Fruit fly (Drosophila melanogaster): ENCODE measurements around the gene CG15386.
A peak's percentile ranks its signal among the peaks of the same experiment; 100 is the strongest.

DNA sequence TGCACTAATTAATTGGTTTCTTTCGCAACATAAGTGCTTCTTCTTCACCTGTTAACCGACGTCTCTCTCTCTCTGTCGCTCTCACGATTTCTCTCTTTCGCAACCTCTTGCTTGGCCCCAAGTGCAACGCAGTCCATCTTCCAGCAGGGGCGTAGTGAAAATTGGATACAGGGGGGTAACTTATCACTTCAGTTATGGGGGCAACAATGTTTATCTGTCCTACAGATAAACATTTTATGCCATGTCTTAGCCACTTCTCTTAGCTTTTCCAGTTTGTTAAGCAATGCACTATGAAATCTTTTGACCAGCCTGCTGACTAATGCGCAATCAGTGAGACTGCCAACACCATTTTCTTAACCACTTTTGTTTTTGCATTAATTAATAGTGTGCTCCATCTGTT, 10.3 kb upstream of the CG15386 start:
- TF ChIP-seq CG15710 (tag; optimal IDR thresholded peaks at IDR 0.05) (peak; percentile 68), CG8301 (tag; optimal IDR thresholded peaks at IDR 0.05) (peak; percentile 69), EcR (GFP tag; optimal IDR thresholded peaks at IDR 0.05) (no peak), CG32121 (GFP tag; IDR thresholded peaks at IDR 0.05) (peak; percentile 82), CG13204 (GFP tag; optimal IDR thresholded peaks at IDR 0.05) (no peak), rn (GFP tag; IDR thresholded peaks at IDR 0.05) (no peak), CG4496 (GFP tag; IDR thresholded peaks at IDR 0.05) (peak; percentile 87), CG34367 (tag; optimal IDR thresholded peaks at IDR 0.05) (peak; percentile 60)
